Fruit fly (Drosophila melanogaster): ENCODE results near the gene okr.

- TF ChIP-seq zen2 (GFP tag; IDR thresholded peaks at IDR 0.05; ENCODE audit: partially characterized antibody) (no peak), Side (GFP tag; optimal IDR thresholded peaks at IDR 0.05) (no peak), CG13775 (GFP tag; optimal IDR thresholded peaks at IDR 0.05) (no peak), CG2116 (GFP tag; optimal IDR thresholded peaks at IDR 0.05) (no peak), Doc2 (GFP tag; IDR thresholded peaks at IDR 0.05) (no peak), CG12219 (GFP tag; optimal IDR thresholded peaks at IDR 0.05) (no peak), cg (GFP tag; optimal IDR thresholded peaks at IDR 0.05) (no peak), Bgb (GFP tag; IDR thresholded peaks at IDR 0.05; ENCODE audit: partially characterized antibody) (no peak), crp (GFP tag; optimal IDR thresholded peaks at IDR 0.05) (no peak), Neu2 (GFP tag; optimal IDR thresholded peaks at IDR 0.05; ENCODE audit: borderline replicate concordance) (no peak), sob (GFP tag; IDR thresholded peaks at IDR 0.05) (no peak), gcm (GFP tag; optimal IDR thresholded peaks at IDR 0.05) (no peak)
These were observed 12.0 kb upstream of the okr start for dm6 chr2L:3004601-3005000.
